Fruit fly (Drosophila melanogaster) whole organism, prepupa: Measurements from ENCODE around the gene qjt.

Experiments
- CG1621 ChIP-seq: fragments of 200-800 bp; sonication (Bioruptor generic); optimal IDR thresholded peaks from 3 replicates; lab custom pipeline; 2018; ENCODE audit warnings: missing biosample characterization, mild to moderate bottlenecking, missing genetic modification characterization
- CG6854 ChIP-seq: fragments of 200-800 bp; sonication (Bioruptor generic); optimal IDR thresholded peaks from 2 replicates; lab custom pipeline; 2017; ENCODE audit warnings: missing biosample characterization, mild to moderate bottlenecking, missing genetic modification characterization
- CG8319 ChIP-seq: fragments of 200-800 bp; sonication (Bioruptor generic); optimal IDR thresholded peaks from 3 replicates; lab custom pipeline; 2016; ENCODE audit warnings: missing biosample characterization, missing genetic modification characterization
- Gug ChIP-seq: fragments of 200-800 bp; sonication (Bioruptor generic); IDR thresholded peaks from 2 replicates; pipeline ENCODE4 v1.3.6; 2022; ENCODE audit warnings: missing biosample characterization, missing genetic modification characterization
- Hr39 ChIP-seq: fragments of 200-800 bp; sonication (Bioruptor generic); optimal IDR thresholded peaks from 2 replicates; lab custom pipeline; 2016; ENCODE audit warnings: missing biosample characterization, missing genetic modification characterization
- Lpt ChIP-seq: fragments of 200-800 bp; sonication (Bioruptor generic); optimal IDR thresholded peaks from 3 replicates; lab custom pipeline; 2016; ENCODE audit warnings: missing biosample characterization, missing genetic modification characterization
- OdsH ChIP-seq: fragments of 200-800 bp; sonication (Bioruptor generic); optimal IDR thresholded peaks from 3 replicates; lab custom pipeline; 2016; ENCODE audit warnings: missing biosample characterization, missing genetic modification characterization
- esn ChIP-seq: fragments of 200-800 bp; sonication (Bioruptor generic); optimal IDR thresholded peaks from 2 replicates; lab custom pipeline; 2016; ENCODE audit warnings: missing biosample characterization, mild to moderate bottlenecking, missing genetic modification characterization, moderate library complexity
- spab ChIP-seq: fragments of 200-800 bp; sonication (Bioruptor generic); optimal IDR thresholded peaks from 2 replicates; lab custom pipeline; 2017; ENCODE audit warnings: missing biosample characterization, mild to moderate bottlenecking, missing genetic modification characterization, missing genetic modification reagents
- svp ChIP-seq: fragments of 200-800 bp; sonication (Bioruptor generic); peaks from one replicate; lab custom pipeline; 2016; ENCODE audit warnings: missing biosample characterization, missing genetic modification characterization

DNA sequence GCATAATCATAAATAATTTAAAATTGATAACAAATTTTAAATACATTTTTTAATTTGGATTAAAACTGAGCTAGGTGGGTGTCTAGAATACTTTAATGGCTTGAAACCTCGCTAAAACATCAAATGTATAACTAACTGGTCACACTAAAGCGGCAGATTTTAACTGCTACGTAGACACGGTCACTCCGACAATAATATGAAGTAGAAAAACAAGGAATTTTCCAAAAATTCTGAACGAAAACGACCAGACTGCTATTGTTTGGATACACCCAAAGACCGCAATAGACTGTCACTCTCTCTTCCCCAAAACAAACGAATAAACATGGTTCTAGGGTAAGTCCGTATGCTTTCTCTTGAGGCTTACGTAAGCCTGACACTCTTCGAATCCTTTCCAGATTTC, 13.1 kb upstream of the qjt start, which contains the start of gene QIL1:
- no peak for TF ChIP-seq OdsH (GFP tag; lab: Kevin White, UChicago)
- TF ChIP-seq spab (GFP tag; lab: Kevin White, UChicago), result no peak
- no peak for TF ChIP-seq esn
- no peak for TF ChIP-seq CG8319 (GFP tag; lab: Kevin White, UChicago)
- TF ChIP-seq svp (GFP tag; lab: Kevin White, UChicago), result no peak
- TF ChIP-seq Hr39, result no peak
- no peak for TF ChIP-seq CG6854
- TF ChIP-seq Gug, result no peak
- no peak for TF ChIP-seq Lpt (GFP tag; lab: Kevin White, UChicago)
- TF ChIP-seq CG1621, result no peak
